Worm (Caenorhabditis elegans) whole organism, late embryonic: Measurements from ENCODE around the gene Y45G5AM.5.

Experiments
- T23F11.4 ChIP-seq: fragments of 200-800 bp; sonication (Bioruptor generic); optimal IDR thresholded peaks from 2 replicates; lab custom pipeline; 2018; ENCODE audit warnings: mild to moderate bottlenecking, missing genetic modification characterization, missing compliant biosample characterization
- ceh-24 ChIP-seq: sonication (generic microtip); optimal IDR thresholded peaks from 2 replicates; lab custom pipeline; 2016; ENCODE audit warnings: mild to moderate bottlenecking, missing genetic modification characterization, missing compliant biosample characterization
- ceh-45 ChIP-seq: fragments of 200-800 bp; sonication (Bioruptor generic); IDR thresholded peaks from 2 replicates; pipeline ENCODE4 v1.3.6; 2022; ENCODE audit warnings: missing genetic modification reagents, missing genetic modification characterization, missing compliant biosample characterization
- hlh-30 ChIP-seq: sonication (generic microtip); optimal IDR thresholded peaks from 2 replicates; lab custom pipeline; 2017; ENCODE audit warnings: antibody characterized with exemption, missing genetic modification characterization, missing compliant biosample characterization; ENCODE audit not compliant: insufficient read depth
- nhr-11 ChIP-seq: fragments of 150-350 bp; optimal IDR thresholded peaks from 2 replicates; lab custom pipeline; 2014; ENCODE audit warnings: missing biosample characterization, missing genetic modification characterization
- pqm-1 ChIP-seq: sonication (generic microtip); optimal IDR thresholded peaks from 2 replicates; lab custom pipeline; 2016; ENCODE audit warnings: missing genetic modification characterization, missing compliant biosample characterization

DNA sequence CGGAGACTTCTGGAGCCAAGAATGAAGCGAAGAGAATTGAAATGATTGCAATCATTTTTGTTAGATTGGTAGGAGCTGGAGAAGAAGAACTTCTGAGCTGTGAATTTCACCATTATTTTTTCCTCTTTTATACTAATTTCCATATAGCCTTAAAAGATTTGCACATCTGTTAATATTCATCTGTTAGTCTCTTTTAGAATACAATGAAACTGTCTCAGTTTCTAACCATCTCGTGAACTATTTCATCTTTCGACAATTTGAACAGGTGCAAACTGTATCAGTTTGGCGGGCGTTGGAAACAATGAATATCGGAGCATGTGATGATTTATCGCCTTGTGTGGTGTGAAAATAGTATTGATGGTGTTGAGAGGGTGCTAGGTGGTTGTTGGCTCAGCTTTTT lies 37.8 kb upstream of the Y45G5AM.5 start, which contains the start of gene phat-5:
- no peak for TF ChIP-seq nhr-11
- TF ChIP-seq hlh-30 (tag; lab: Kevin White, UChicago) = no peak
- no peak for TF ChIP-seq T23F11.4
- no peak for TF ChIP-seq ceh-24
- TF ChIP-seq ceh-45 (GFP tag; lab: Robert Waterston, UW) = no peak
- TF ChIP-seq pqm-1 (tag; lab: Kevin White, UChicago) = no peak
